Worm (Caenorhabditis elegans) whole organism, mixed stage, embryonic: ENCODE measurements around the gene T15H9.5.

ENCODE experiments used
- bed-3 ChIP-seq: fragments of 200-800 bp; sonication (Bioruptor generic); optimal IDR thresholded peaks from 3 replicates; lab custom pipeline; 2018; ENCODE audit warnings: mild to moderate bottlenecking, missing genetic modification characterization, moderate library complexity, missing compliant biosample characterization
- elt-1 ChIP-seq: sonication (generic microtip); optimal IDR thresholded peaks from 2 replicates; lab custom pipeline; 2017; ENCODE audit warnings: missing genetic modification characterization, mild to moderate bottlenecking, missing compliant biosample characterization, antibody characterized with exemption, moderate library complexity, borderline replicate concordance; ENCODE audit not compliant: insufficient read depth
- lin-13 ChIP-seq: fragments of 150-350 bp; optimal IDR thresholded peaks from 2 replicates; lab custom pipeline; 2014; ENCODE audit warnings: missing biosample characterization, missing genetic modification characterization
- lsy-2 ChIP-seq: fragments of 150-350 bp; optimal IDR thresholded peaks from 2 replicates; lab custom pipeline; 2014; ENCODE audit warnings: missing biosample characterization, missing genetic modification characterization
- nhr-12 ChIP-seq: fragments of 150-350 bp; optimal IDR thresholded peaks from 2 replicates; lab custom pipeline; 2014; ENCODE audit warnings: missing biosample characterization, missing genetic modification characterization
- nhr-76 ChIP-seq: sonication (generic microtip); optimal IDR thresholded peaks from 2 replicates; lab custom pipeline; 2017; ENCODE audit warnings: missing biosample characterization, missing genetic modification characterization
- unc-62 ChIP-seq: fragments of 150-350 bp; optimal IDR thresholded peaks from 2 replicates; lab custom pipeline; 2014; ENCODE audit warnings: missing biosample characterization, missing genetic modification reagents, missing genetic modification characterization

DNA sequence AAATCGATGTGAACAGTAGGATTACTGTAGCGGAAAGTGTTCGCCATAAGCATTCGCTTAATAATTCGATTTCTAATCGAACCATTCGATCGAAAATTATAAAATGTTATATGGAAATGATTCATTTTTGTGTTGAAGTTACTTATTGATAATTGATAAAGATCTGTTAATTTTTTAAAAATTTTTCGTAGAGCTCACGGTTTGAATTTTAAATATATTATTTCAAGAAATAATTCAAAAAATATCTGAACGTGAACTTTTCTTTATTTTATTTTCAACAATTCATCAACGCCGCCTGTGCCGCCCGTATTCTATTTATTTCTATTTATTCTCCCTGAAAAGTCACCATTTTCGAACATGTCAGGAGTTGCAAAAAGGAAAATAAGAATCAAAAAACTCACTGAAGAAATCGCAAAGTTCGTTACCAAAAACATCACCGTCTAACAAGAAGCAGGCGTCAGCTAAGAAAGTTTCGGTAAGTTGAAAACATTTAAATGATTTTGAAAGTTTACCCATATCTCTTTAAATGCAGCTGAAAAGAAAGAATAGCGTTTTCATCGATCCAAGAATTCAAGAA is at the start of gene T15H9.5, which contains the start of gene T15H9.4:
- TF ChIP-seq unc-62 (GFP tag; lab: Kevin White, UChicago) = no peak
- no peak for TF ChIP-seq nhr-12 (tag; lab: Kevin White, UChicago)
- no peak for TF ChIP-seq nhr-76
- TF ChIP-seq bed-3 (GFP tag; lab: Kevin White, UChicago) = no peak
- no peak for TF ChIP-seq elt-1 (tag; lab: Kevin White, UChicago)
- no peak for TF ChIP-seq lin-13 (tag; lab: Kevin White, UChicago)
- no peak for TF ChIP-seq lsy-2 (tag; lab: Kevin White, UChicago)
